Fruit fly (Drosophila melanogaster) whole organism, embryonic: ENCODE data around the gene CG8300.

ENCODE experiments used
- CG1529 ChIP-seq: fragments of 200-800 bp; sonication (Bioruptor generic); optimal IDR thresholded peaks from 3 replicates; lab custom pipeline; 2018; ENCODE audit warnings: missing biosample characterization, missing genetic modification characterization
- CG4282 ChIP-seq: fragments of 200-800 bp; sonication (Bioruptor generic); optimal IDR thresholded peaks from 2 replicates; lab custom pipeline; 2016; ENCODE audit warnings: missing biosample characterization, missing genetic modification characterization
- D ChIP-seq, 2 experiments: fragments of 200-800 bp in 1 of 2; fragments of >200 bp in 1 of 2; sonication (Bioruptor generic) in 1 of 2; optimal IDR thresholded peaks; 2 replicates in 1 of 2; 3 replicates in 1 of 2; lab custom pipeline; 2017; ENCODE audit warnings: mild to moderate bottlenecking in 1 of 2, missing biosample characterization in 1 of 2, missing genetic modification characterization in 1 of 2, missing genetic modification reagents in 1 of 2
- HLH3B ChIP-seq: fragments of 200-800 bp; sonication (Bioruptor generic); IDR thresholded peaks from 2 replicates; pipeline ENCODE4 v1.3.6; 2022; ENCODE audit warnings: missing biosample characterization, missing genetic modification characterization
- Mrtf ChIP-seq: fragments of 200-800 bp; sonication (Bioruptor generic); IDR thresholded peaks from 3 replicates; pipeline ENCODE4 v1.3.6; 2022; ENCODE audit warnings: missing biosample characterization, missing genetic modification characterization
- fd102C ChIP-seq: fragments of 200-800 bp; sonication (Bioruptor generic); optimal IDR thresholded peaks from 2 replicates; lab custom pipeline; 2018; ENCODE audit warnings: missing biosample characterization, mild to moderate bottlenecking, missing genetic modification characterization, moderate library complexity
- jing ChIP-seq: fragments of 200-800 bp; sonication (Bioruptor generic); optimal IDR thresholded peaks from 2 replicates; lab custom pipeline; 2018; ENCODE audit warnings: missing biosample characterization, mild to moderate bottlenecking, missing genetic modification characterization
- nerfin-1 ChIP-seq: fragments of 200-800 bp; sonication (Bioruptor generic); optimal IDR thresholded peaks from 3 replicates; lab custom pipeline; 2019; ENCODE audit warnings: missing biosample characterization, mild to moderate bottlenecking, missing genetic modification characterization, moderate library complexity
- slp2 ChIP-seq: fragments of 200-800 bp; sonication (Bioruptor generic); optimal IDR thresholded peaks from 2 replicates; lab custom pipeline; 2016; ENCODE audit warnings: missing biosample characterization, missing genetic modification characterization
- vfl ChIP-seq: fragments of 200-800 bp; sonication (Bioruptor generic); optimal IDR thresholded peaks from 2 replicates; lab custom pipeline; 2016; ENCODE audit warnings: missing biosample characterization, missing genetic modification characterization
- zfh1 ChIP-seq: fragments of 200-800 bp; sonication (Bioruptor generic); IDR thresholded peaks from 3 replicates; pipeline ENCODE4 v1.3.6; 2022; ENCODE audit warnings: missing biosample characterization, missing genetic modification characterization

DNA sequence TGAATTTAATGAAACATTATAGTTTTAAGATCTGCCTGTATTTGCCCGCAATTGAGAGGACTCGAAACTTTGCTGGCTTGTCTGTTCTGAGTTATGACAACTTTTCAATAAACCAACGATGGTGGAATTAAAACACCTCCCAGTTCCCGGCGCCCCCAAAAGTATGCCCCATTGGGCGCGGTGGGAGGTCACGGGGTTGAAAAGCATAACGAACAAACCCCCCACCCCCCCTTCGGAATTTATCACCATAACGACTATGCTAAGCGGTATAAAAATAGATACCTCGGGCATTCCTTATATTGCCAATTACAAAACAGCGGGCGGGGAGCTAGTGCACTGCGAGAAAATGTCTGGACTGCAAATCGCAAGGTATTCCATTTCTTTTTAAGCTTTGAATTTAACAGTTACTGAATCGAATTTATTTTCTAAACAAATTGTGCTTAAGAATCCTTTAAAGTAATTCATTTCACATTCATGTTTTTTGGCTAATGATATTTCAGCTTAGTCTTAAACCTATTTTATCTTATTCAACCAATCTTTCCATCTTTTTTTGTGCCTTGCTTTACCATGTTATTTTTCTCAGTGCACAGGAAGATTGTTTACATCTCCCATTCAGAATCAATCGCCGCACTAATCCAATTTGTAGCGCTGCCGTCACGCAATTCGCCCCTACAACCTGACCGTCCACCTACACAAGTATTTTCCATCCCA lies 3.2 kb upstream of the CG8300 start:
- TF ChIP-seq vfl (GFP tag; lab: Kevin White, UChicago) (peak; percentile 58), HLH3B (GFP tag; lab: Robert Waterston, UW) (peak; percentile 74), zfh1 (GFP tag; lab: Robert Waterston, UW) (peak; percentile 71), fd102C (GFP tag; lab: Kevin White, UChicago) (no peak), D (optimal IDR thresholded peaks at IDR 0.05; lab: Kevin White, UChicago) (no peak), D (GFP tag; optimal IDR thresholded peaks at IDR 0.05; lab: Kevin White, UChicago) (peak; percentile 76), jing (GFP tag; lab: Kevin White, UChicago) (peak; percentile 77), CG4282 (GFP tag; lab: Kevin White, UChicago) (peak; percentile 63), Mrtf (GFP tag; lab: Robert Waterston, UW) (peak; percentile 57; the same call in 1 of the 3 replicates), nerfin-1 (tag; lab: Kevin White, UChicago) (peak; percentile 70), CG1529 (GFP tag; lab: Kevin White, UChicago) (peak; percentile 87), slp2 (GFP tag; lab: Kevin White, UChicago) (peak; percentile 49)
